Fruit fly (Drosophila melanogaster): Measurements from ENCODE around the gene CG18178.

CG18178 gene

dm6 chr3L:9705591-9705990 lies 13.4 kb downstream of the CG18178 start:
- TF ChIP-seq CG10669 (GFP tag; optimal IDR thresholded peaks at IDR 0.05) (no peak), OdsH (GFP tag; optimal IDR thresholded peaks at IDR 0.05) (no peak), Eip75B (GFP tag; optimal IDR thresholded peaks at IDR 0.05) (no peak), CG11762 (GFP tag; optimal IDR thresholded peaks at IDR 0.05; ENCODE audit: insufficient read depth) (no peak), Smox (GFP tag; optimal IDR thresholded peaks at IDR 0.05) (no peak), esn (GFP tag; optimal IDR thresholded peaks at IDR 0.05) (no peak), Met (GFP tag; optimal IDR thresholded peaks at IDR 0.05) (no peak), net (GFP tag; optimal IDR thresholded peaks at IDR 0.05) (no peak), pdm3 (GFP tag; optimal IDR thresholded peaks at IDR 0.05) (no peak), fkh (GFP tag; optimal IDR thresholded peaks at IDR 0.05) (no peak), Hr39 (GFP tag; optimal IDR thresholded peaks at IDR 0.05) (no peak), vri (GFP tag; optimal IDR thresholded peaks at IDR 0.05) (no peak), acj6 (GFP tag; optimal IDR thresholded peaks at IDR 0.05) (no peak), fd59A (GFP tag; optimal IDR thresholded peaks at IDR 0.05) (no peak), CG9139 (GFP tag; optimal IDR thresholded peaks at IDR 0.05) (no peak), CG6792 (GFP tag; optimal IDR thresholded peaks at IDR 0.05) (no peak), Hr38 (GFP tag; optimal IDR thresholded peaks at IDR 0.05) (no peak), CG4318 (GFP tag; optimal IDR thresholded peaks at IDR 0.05) (no peak), lz (GFP tag; optimal IDR thresholded peaks at IDR 0.05) (no peak), Blimp-1 (GFP tag; optimal IDR thresholded peaks at IDR 0.05) (no peak)

dm6 chr3L:9704162-9704748 lies 14.7 kb downstream of the CG18178 start, which contains the start of gene CG16711:
Gene CG16711, plus strand, starts transcription at chr3L:9704331.
- TF ChIP-seq CG4318 (GFP tag; optimal IDR thresholded peaks at IDR 0.05) (no peak), Hr39 (GFP tag; optimal IDR thresholded peaks at IDR 0.05) (no peak), Eip93F (GFP tag; optimal IDR thresholded peaks at IDR 0.05) (no peak), Smox (GFP tag; optimal IDR thresholded peaks at IDR 0.05) (no peak), CG1621 (tag; optimal IDR thresholded peaks at IDR 0.05) (peak; percentile 85), esn (GFP tag; optimal IDR thresholded peaks at IDR 0.05) (peak; percentile 9), eg (GFP tag; IDR thresholded peaks at IDR 0.05) (0 out of 3 replicates have a peak, but pooled peaks have one; percentile 28), svp (GFP tag) (peak; percentile 63), cyc (GFP tag; optimal IDR thresholded peaks at IDR 0.05) (no peak)

dm6 chr3L:9703495-9703894 lies 15.4 kb downstream of the CG18178 start, which contains the start of gene CG6761:
Gene CG6761, minus strand, starts transcription at chr3L:9703595.
- TF ChIP-seq cyc (GFP tag; optimal IDR thresholded peaks at IDR 0.05) (no peak), acj6 (GFP tag; optimal IDR thresholded peaks at IDR 0.05) (no peak), spab (GFP tag; optimal IDR thresholded peaks at IDR 0.05) (no peak), svp (GFP tag) (no peak), fd59A (GFP tag; optimal IDR thresholded peaks at IDR 0.05) (no peak), salr (GFP tag; optimal IDR thresholded peaks at IDR 0.05) (no peak), Eip75B (GFP tag; optimal IDR thresholded peaks at IDR 0.05) (no peak), Blimp-1 (GFP tag; optimal IDR thresholded peaks at IDR 0.05) (no peak), CG15336 (GFP tag; IDR thresholded peaks at IDR 0.05) (no peak), Hr39 (GFP tag; optimal IDR thresholded peaks at IDR 0.05) (no peak), CG3032 (tag; optimal IDR thresholded peaks at IDR 0.05) (no peak)

dm6 chr3L:9698193-9698642 lies 20.7 kb downstream of the CG18178 start, which contains the start of gene Ubc4:
Gene Ubc4, plus strand, starts transcription at chr3L:9698336.
- TF ChIP-seq cyc (GFP tag; optimal IDR thresholded peaks at IDR 0.05) (no peak), fd59A (GFP tag; optimal IDR thresholded peaks at IDR 0.05) (no peak), CG31627 (GFP tag; optimal IDR thresholded peaks at IDR 0.05) (peak; percentile 14), CG6163 (GFP tag; IDR thresholded peaks at IDR 0.05) (0 out of 3 replicates have a peak, but pooled peaks have one; percentile 39), CG6808 (GFP tag; optimal IDR thresholded peaks at IDR 0.05) (no peak), CG7368 (GFP tag; optimal IDR thresholded peaks at IDR 0.05) (peak; percentile 21), CG15336 (GFP tag; IDR thresholded peaks at IDR 0.05) (peak; percentile 31; the same call in 1 of the 2 replicates), Sox15 (GFP tag; optimal IDR thresholded peaks at IDR 0.05) (no peak), Met (GFP tag; optimal IDR thresholded peaks at IDR 0.05) (no peak), fd85E (GFP tag; optimal IDR thresholded peaks at IDR 0.05) (no peak), CG1621 (tag; optimal IDR thresholded peaks at IDR 0.05) (peak; percentile 49), CG6792 (GFP tag; optimal IDR thresholded peaks at IDR 0.05) (no peak), CG3032 (tag; optimal IDR thresholded peaks at IDR 0.05) (peak; percentile 34), svp (GFP tag) (peak; percentile 72), CG10631 (GFP tag; optimal IDR thresholded peaks at IDR 0.05) (no peak), lz (GFP tag; optimal IDR thresholded peaks at IDR 0.05) (peak; percentile 2), esn (GFP tag; optimal IDR thresholded peaks at IDR 0.05) (peak; percentile 52), Sox14 (GFP tag; optimal IDR thresholded peaks at IDR 0.05) (peak; percentile 70), CG6854 (GFP tag; optimal IDR thresholded peaks at IDR 0.05) (peak; percentile 39), Ets96B (tag; optimal IDR thresholded peaks at IDR 0.05) (peak; percentile 7), CG8119 (GFP tag; IDR thresholded peaks at IDR 0.05) (peak; percentile 36; the same call in 1 of the 3 replicates)
